Worm (Caenorhabditis elegans) whole organism, young adult: ENCODE data around the gene T19D12.10.

Experiments used
- B0019.2 ChIP-seq: fragments of 200-800 bp; sonication (Bioruptor generic); conservative IDR thresholded peaks from 2 replicates; pipeline ENCODE4 v1.3.6; 2022; ENCODE audit warnings: missing genetic modification reagents, missing genetic modification characterization, missing compliant biosample characterization
- D2030.7 ChIP-seq: fragments of 200-800 bp; sonication (Bioruptor generic); IDR thresholded peaks from 2 replicates; pipeline ENCODE4 v1.3.6; 2022; ENCODE audit warnings: missing genetic modification reagents, missing genetic modification characterization, missing compliant biosample characterization
- F22D6.2 ChIP-seq: sonication (generic microtip); optimal IDR thresholded peaks from 2 replicates; lab custom pipeline; 2016; ENCODE audit warnings: mild to moderate bottlenecking, missing genetic modification characterization, missing compliant biosample characterization
- F33H1.4 ChIP-seq: fragments of 200-800 bp; sonication (Bioruptor generic); IDR thresholded peaks from 2 replicates; pipeline ENCODE4 v1.3.6; 2022; ENCODE audit warnings: missing genetic modification reagents, missing genetic modification characterization, missing compliant biosample characterization
- F37B4.10 ChIP-seq: fragments of 200-800 bp; sonication (Bioruptor generic); IDR thresholded peaks from 2 replicates; pipeline ENCODE4 v1.3.6; 2022; ENCODE audit warnings: missing genetic modification characterization, missing compliant biosample characterization
- F49E8.2 ChIP-seq: sonication (generic microtip); optimal IDR thresholded peaks from 3 replicates; lab custom pipeline; 2017; ENCODE audit warnings: missing genetic modification characterization, mild to moderate bottlenecking, missing compliant biosample characterization, antibody characterized with exemption, moderate library complexity; ENCODE audit not compliant: insufficient read depth
- F57A8.1 ChIP-seq: fragments of 200-800 bp; sonication (Bioruptor generic); optimal IDR thresholded peaks from 2 replicates; lab custom pipeline; 2018; ENCODE audit warnings: mild to moderate bottlenecking, missing genetic modification characterization, moderate library complexity, missing compliant biosample characterization
- K12H6.12 ChIP-seq: fragments of 200-800 bp; sonication (Bioruptor generic); optimal IDR thresholded peaks from 2 replicates; lab custom pipeline; 2018; ENCODE audit warnings: mild to moderate bottlenecking, missing genetic modification characterization, missing compliant biosample characterization
- Y56A3A.18 ChIP-seq: fragments of 200-800 bp; sonication (Bioruptor generic); IDR thresholded peaks from 2 replicates; pipeline ENCODE4 v1.3.6; 2022; ENCODE audit warnings: missing genetic modification reagents, missing genetic modification characterization, missing compliant biosample characterization
- Y79H2A.3 ChIP-seq: fragments of 200-800 bp; sonication (Bioruptor generic); conservative IDR thresholded peaks from 2 replicates; pipeline ENCODE4 v1.3.6; 2022; ENCODE audit warnings: missing genetic modification reagents, missing genetic modification characterization, missing compliant biosample characterization
- athp-1 ChIP-seq: sonication (generic microtip); optimal IDR thresholded peaks from 2 replicates; lab custom pipeline; 2017; ENCODE audit warnings: mild to moderate bottlenecking, missing genetic modification characterization, missing compliant biosample characterization
- bed-2 ChIP-seq: fragments of 200-800 bp; sonication (Bioruptor generic); IDR thresholded peaks from 2 replicates; pipeline ENCODE4 v1.3.6; 2022; ENCODE audit warnings: missing genetic modification reagents, missing genetic modification characterization, missing compliant biosample characterization
- ccch-3 ChIP-seq: fragments of 200-800 bp; sonication (Bioruptor generic); optimal IDR thresholded peaks from 2 replicates; lab custom pipeline; 2018; ENCODE audit warnings: mild to moderate bottlenecking, missing genetic modification characterization, missing compliant biosample characterization
- cebp-2 ChIP-seq: fragments of 200-800 bp; sonication (Bioruptor generic); IDR thresholded peaks from 2 replicates; pipeline ENCODE4 v1.3.6; 2022; ENCODE audit warnings: missing genetic modification characterization, missing compliant biosample characterization
- ceh-100 ChIP-seq: fragments of 200-800 bp; sonication (Bioruptor generic); IDR thresholded peaks from 2 replicates; pipeline ENCODE4 v1.3.6; 2022; ENCODE audit warnings: missing genetic modification reagents, missing genetic modification characterization, missing compliant biosample characterization
- ceh-79 ChIP-seq: sonication (generic microtip); optimal IDR thresholded peaks from 2 replicates; lab custom pipeline; 2017; ENCODE audit warnings: mild to moderate bottlenecking, missing genetic modification characterization, missing compliant biosample characterization
- chd-7 ChIP-seq: sonication (generic microtip); optimal IDR thresholded peaks from 2 replicates; lab custom pipeline; 2016; ENCODE audit warnings: mild to moderate bottlenecking, missing genetic modification characterization, moderate library complexity, missing compliant biosample characterization
- ekl-4 ChIP-seq: fragments of 200-800 bp; sonication (Bioruptor generic); IDR thresholded peaks from 2 replicates; pipeline ENCODE4 v1.3.6; 2022; ENCODE audit warnings: missing genetic modification reagents, missing genetic modification characterization, missing compliant biosample characterization
- hmg-1.2 ChIP-seq: fragments of 200-800 bp; sonication (Bioruptor generic); IDR thresholded peaks from 2 replicates; pipeline ENCODE4 v1.3.6; 2022; ENCODE audit warnings: missing genetic modification reagents, missing genetic modification characterization, missing compliant biosample characterization
- hrde-1 ChIP-seq: sonication (generic microtip); optimal IDR thresholded peaks from 2 replicates; lab custom pipeline; 2016; ENCODE audit warnings: missing genetic modification characterization, mild to moderate bottlenecking, missing compliant biosample characterization, moderate library complexity, missing genotype, missing genetic modification reagents, borderline replicate concordance
- hsf-1 ChIP-seq: fragments of 200-800 bp; sonication (Bioruptor generic); IDR thresholded peaks from 2 replicates; pipeline ENCODE4 v1.3.6; 2022; ENCODE audit warnings: missing genetic modification reagents, missing genetic modification characterization, missing compliant biosample characterization
- let-526 ChIP-seq: fragments of 200-800 bp; sonication (Bioruptor generic); IDR thresholded peaks from 2 replicates; pipeline ENCODE4 v1.3.6; 2022; ENCODE audit warnings: missing genetic modification reagents, missing genetic modification characterization, missing compliant biosample characterization
- let-607 ChIP-seq, 2 experiments: fragments of 200-800 bp in 1 of 2; sonication (Bioruptor generic) in 1 of 2; sonication (generic microtip) in 1 of 2; optimal IDR thresholded peaks; 2 replicates each; lab custom pipeline; 2016 to 2018; ENCODE audit warnings: mild to moderate bottlenecking in 2 of 2, missing compliant biosample characterization in 2 of 2, missing genetic modification characterization in 2 of 2, moderate library complexity in 2 of 2, missing genotype in 1 of 2
- lin-40 ChIP-seq: sonication (generic microtip); optimal IDR thresholded peaks from 2 replicates; lab custom pipeline; 2016; ENCODE audit warnings: missing genetic modification characterization, mild to moderate bottlenecking, missing compliant biosample characterization, missing genotype, missing genetic modification reagents
- madf-3 ChIP-seq: fragments of 200-800 bp; sonication (Bioruptor generic); IDR thresholded peaks from 2 replicates; pipeline ENCODE4 v1.3.6; 2022; ENCODE audit warnings: missing genetic modification reagents, missing genetic modification characterization, missing compliant biosample characterization
- madf-8 ChIP-seq: fragments of 200-800 bp; sonication (Bioruptor generic); conservative IDR thresholded peaks from 2 replicates; pipeline ENCODE4 v1.3.6; 2022; ENCODE audit warnings: missing genetic modification reagents, missing genetic modification characterization, missing compliant biosample characterization
- mes-4 ChIP-seq: sonication (generic microtip); optimal IDR thresholded peaks from 2 replicates; lab custom pipeline; 2016; ENCODE audit warnings: missing genotype, missing genetic modification characterization, missing compliant biosample characterization
- mxl-1 ChIP-seq: sonication (generic microtip); optimal IDR thresholded peaks from 2 replicates; lab custom pipeline; 2016; ENCODE audit warnings: missing genetic modification characterization, missing compliant biosample characterization
- nfya-1 ChIP-seq: sonication (generic microtip); optimal IDR thresholded peaks from 2 replicates; lab custom pipeline; 2017; ENCODE audit warnings: antibody characterized with exemption, missing compliant biosample characterization, missing genetic modification characterization, borderline replicate concordance; ENCODE audit not compliant: insufficient read depth
- nhr-120 ChIP-seq: fragments of 200-800 bp; sonication (Bioruptor generic); IDR thresholded peaks from 2 replicates; pipeline ENCODE4 v1.3.6; 2022; ENCODE audit warnings: missing genetic modification characterization, missing compliant biosample characterization
- pha-4 ChIP-seq: fragments of 150-350 bp; sonication (generic microtip); optimal IDR thresholded peaks from 2 replicates; lab custom pipeline; 2014; ENCODE audit warnings: missing biosample characterization, missing genetic modification reagents, missing genetic modification characterization
- repo-1 ChIP-seq: sonication (generic microtip); optimal IDR thresholded peaks from 2 replicates; lab custom pipeline; 2017; ENCODE audit warnings: mild to moderate bottlenecking, missing genetic modification characterization, missing compliant biosample characterization
- tbp1 ChIP-seq: fragments of 200-800 bp; sonication (Bioruptor generic); optimal IDR thresholded peaks from 2 replicates; lab custom pipeline; 2018; ENCODE audit warnings: mild to moderate bottlenecking, missing genetic modification characterization, missing compliant biosample characterization
- zfh-2 ChIP-seq: fragments of 200-800 bp; sonication (Bioruptor generic); conservative IDR thresholded peaks from 2 replicates; pipeline ENCODE4 v1.3.6; 2022; ENCODE audit warnings: missing genetic modification reagents, missing genetic modification characterization, missing compliant biosample characterization
- zim-3 ChIP-seq: sonication (generic microtip); optimal IDR thresholded peaks from 2 replicates; lab custom pipeline; 2017; ENCODE audit warnings: mild to moderate bottlenecking, missing genetic modification characterization, moderate library complexity, missing compliant biosample characterization
- ztf-28 ChIP-seq: fragments of 200-800 bp; sonication (Bioruptor generic); IDR thresholded peaks from 2 replicates; pipeline ENCODE4 v1.3.6; 2022; ENCODE audit warnings: missing genetic modification reagents, missing genetic modification characterization, missing compliant biosample characterization
- ztf-6 ChIP-seq: fragments of 200-800 bp; sonication (Bioruptor generic); IDR thresholded peaks from 2 replicates; pipeline ENCODE4 v1.3.6; 2022; ENCODE audit warnings: missing genetic modification reagents, missing genetic modification characterization, missing compliant biosample characterization

Gene T19D12.10

DNA sequence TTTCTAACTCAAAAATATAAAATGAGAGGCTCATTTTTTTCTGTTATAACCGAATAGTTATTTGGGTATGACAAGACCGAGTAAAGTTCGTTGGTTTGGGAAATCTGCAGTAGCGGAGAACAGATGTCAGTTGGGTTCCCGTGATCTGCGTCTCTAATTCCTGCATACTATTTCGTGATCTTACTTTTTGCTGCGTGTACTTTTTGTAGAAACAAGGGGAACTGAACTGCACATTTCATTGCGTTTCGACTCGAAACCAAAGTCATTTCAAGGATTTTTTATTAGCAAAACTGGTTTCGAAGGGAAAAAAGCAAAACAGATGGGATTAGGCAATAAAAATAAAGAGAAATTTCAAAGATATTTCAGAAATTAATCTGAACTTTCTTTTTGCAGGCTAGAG lies 11.8 kb downstream of the T19D12.10 start:
- TF ChIP-seq hmg-1.2 (peak; percentile 68; the same call in 1 of the 2 replicates), B0019.2 (GFP tag; lab: Robert Waterston, UW) (no peak), mes-4 (no peak), nhr-120 (GFP tag; lab: Robert Waterston, UW) (no peak)

DNA sequence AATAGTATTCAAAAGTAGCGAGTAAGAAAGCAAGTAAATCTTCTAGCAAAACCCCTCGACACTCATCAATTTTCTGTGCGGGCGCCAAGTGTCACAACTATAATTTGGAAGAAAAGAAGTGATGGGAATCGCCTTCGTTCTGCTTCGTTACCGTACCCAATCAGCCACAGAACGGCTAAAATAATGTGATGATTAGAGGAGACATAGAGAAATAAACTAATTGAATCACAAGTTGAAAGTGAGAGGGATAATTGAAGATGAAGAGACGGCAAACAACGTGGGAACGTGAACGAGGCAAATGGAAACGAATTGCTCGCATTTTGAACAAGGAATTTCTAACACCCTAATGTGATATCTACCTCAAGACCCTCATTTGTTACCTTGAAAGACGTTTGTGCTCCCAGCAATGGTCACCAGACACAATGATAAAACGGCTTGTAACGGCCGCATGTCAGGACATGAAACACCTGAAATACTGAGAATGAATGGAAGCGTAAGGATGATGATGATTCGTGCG lies 16.0 kb downstream of the T19D12.10 start, which contains the start of gene T19D12.6:
T19D12.6 (minus strand) TSS at position 467 of the 517 bp plus-strand sequence.
- no peak for TF ChIP-seq F57A8.1 (GFP tag; lab: Kevin White, UChicago)
- peak; percentile 6; the same call in 1 of the 2 replicates for TF ChIP-seq hmg-1.2

DNA sequence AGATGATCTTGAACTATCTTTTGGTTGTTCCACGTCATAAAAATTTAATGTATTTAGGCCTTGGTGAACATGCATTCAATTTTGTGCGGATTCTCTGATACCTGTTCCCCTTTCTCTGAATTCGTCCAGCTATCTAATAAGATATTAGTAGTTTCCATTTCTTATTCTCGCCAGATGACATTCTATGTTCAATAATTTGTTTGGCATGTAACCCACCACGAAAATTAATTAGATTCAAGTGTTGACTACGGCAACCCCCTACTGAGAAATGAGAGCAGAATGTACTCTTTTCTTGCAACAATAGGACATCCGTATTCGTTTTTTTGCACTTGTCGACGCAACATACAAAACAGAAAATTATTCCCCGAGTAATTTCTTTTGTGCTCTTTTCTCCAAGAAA lies 16.5 kb downstream of the T19D12.10 start:
- no peak for TF ChIP-seq K12H6.12 (tag; lab: Kevin White, UChicago)
- no peak for TF ChIP-seq madf-8 (GFP tag; lab: Robert Waterston, UW)
- no peak for TF ChIP-seq lin-40 (tag; lab: Kevin White, UChicago)
- TF ChIP-seq F37B4.10, result no peak
- no peak for TF ChIP-seq F22D6.2 (tag; lab: Kevin White, UChicago)
- no peak for TF ChIP-seq ceh-79 (tag; lab: Kevin White, UChicago)
- no peak for TF ChIP-seq zim-3 (tag; lab: Kevin White, UChicago)
- no peak for TF ChIP-seq F49E8.2 (tag; lab: Kevin White, UChicago)
- no peak for TF ChIP-seq pha-4 (tag; lab: Kevin White, UChicago)
- TF ChIP-seq tbp1 (GFP tag; lab: Kevin White, UChicago), result no peak
- no peak for TF ChIP-seq bed-2 (GFP tag; lab: Robert Waterston, UW)
- TF ChIP-seq zfh-2 (GFP tag; lab: Robert Waterston, UW), result no peak
- TF ChIP-seq cebp-2 (GFP tag; lab: Robert Waterston, UW), result no peak
- TF ChIP-seq ekl-4 (GFP tag; lab: Robert Waterston, UW), result no peak

DNA sequence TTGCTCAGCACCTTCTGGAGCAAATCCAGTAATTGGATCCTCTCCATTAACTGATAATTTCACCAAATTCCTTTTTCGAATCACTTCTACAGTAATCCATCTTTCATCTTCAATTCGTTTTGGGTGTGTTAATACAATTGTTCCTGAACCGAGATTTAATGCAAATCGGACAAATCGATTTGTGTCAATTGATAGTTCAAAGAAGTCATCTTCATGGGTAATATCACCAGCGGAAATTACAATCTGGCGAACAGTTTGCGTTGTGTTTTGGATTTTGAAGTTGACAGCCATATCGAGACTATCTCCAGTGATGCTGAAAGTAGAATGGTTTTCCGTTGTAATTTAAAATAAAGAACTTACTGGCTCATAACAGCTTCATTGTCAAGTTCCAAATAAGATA lies 20.8 kb downstream of the T19D12.10 start:
- TF ChIP-seq Y56A3A.18 (GFP tag; lab: Robert Waterston, UW) (no peak), F33H1.4 (GFP tag; lab: Robert Waterston, UW) (no peak), ztf-6 (GFP tag; lab: Robert Waterston, UW) (no peak), hrde-1 (tag; lab: Kevin White, UChicago) (no peak), repo-1 (tag; lab: Kevin White, UChicago) (no peak), ceh-100 (GFP tag; lab: Robert Waterston, UW) (no peak), ztf-28 (GFP tag; lab: Robert Waterston, UW) (no peak), let-526 (GFP tag; lab: Robert Waterston, UW) (no peak), hsf-1 (GFP tag; lab: Robert Waterston, UW) (no peak), mxl-1 (tag; lab: Kevin White, UChicago) (no peak), let-607 (tag; optimal IDR thresholded peaks at IDR 0.05; lab: Kevin White, UChicago) (no peak), chd-7 (no peak), nfya-1 (tag; lab: Kevin White, UChicago) (no peak), zfh-2 (GFP tag; lab: Robert Waterston, UW) (no peak), K12H6.12 (tag; lab: Kevin White, UChicago) (no peak), madf-3 (GFP tag; lab: Robert Waterston, UW) (no peak), Y79H2A.3 (GFP tag; lab: Robert Waterston, UW) (no peak), athp-1 (tag; lab: Kevin White, UChicago) (no peak), ccch-3 (GFP tag; lab: Kevin White, UChicago) (no peak), D2030.7 (GFP tag; lab: Robert Waterston, UW) (no peak)
